Fruit fly (Drosophila melanogaster) whole organism, wandering third instar larva: ENCODE measurements around the gene alt.

Experiments
- HLH106 ChIP-seq: fragments of 200-800 bp; optimal IDR thresholded peaks from 3 replicates; lab custom pipeline; 2019; ENCODE audit warnings: missing biosample characterization, mild to moderate bottlenecking, missing genetic modification characterization, moderate library complexity
- Rel ChIP-seq, 2 experiments: fragments of 200-800 bp; sonication (Bioruptor generic) in 1 of 2; optimal IDR thresholded peaks; 2 replicates in 1 of 2; 3 replicates in 1 of 2; lab custom pipeline; 2016 to 2019; ENCODE audit warnings: mild to moderate bottlenecking in 2 of 2, missing biosample characterization in 2 of 2, missing genetic modification characterization in 2 of 2, moderate library complexity in 1 of 2
- pan ChIP-seq: fragments of >200 bp; optimal IDR thresholded peaks from 2 replicates; lab custom pipeline; 2017
- psq ChIP-seq: fragments of 200-800 bp; sonication (Bioruptor generic); optimal IDR thresholded peaks from 3 replicates; lab custom pipeline; 2017; ENCODE audit warnings: missing biosample characterization, mild to moderate bottlenecking, missing genetic modification characterization, moderate library complexity
- sage ChIP-seq: fragments of 200-800 bp; sonication (Bioruptor generic); optimal IDR thresholded peaks from 2 replicates; lab custom pipeline; 2016; ENCODE audit warnings: missing biosample characterization, mild to moderate bottlenecking, missing genetic modification characterization
- sv ChIP-seq: fragments of 200-800 bp; sonication (Bioruptor generic); optimal IDR thresholded peaks from 3 replicates; lab custom pipeline; 2016; ENCODE audit warnings: missing biosample characterization, missing genetic modification characterization
- usp ChIP-seq: fragments of >200 bp; optimal IDR thresholded peaks from 2 replicates; lab custom pipeline; 2017; ENCODE audit warnings: missing biosample characterization, missing genetic modification characterization

dm6 chr3R:17703691-17704537, 21.6 kb upstream of the alt start:
- TF ChIP-seq HLH106 (tag; lab: Kevin White, UChicago) = peak; percentile 99
- TF ChIP-seq pan (lab: Kevin White, UChicago) = no peak
- TF ChIP-seq sage = peak; percentile 99
- TF ChIP-seq sv (GFP tag; lab: Kevin White, UChicago) = peak; percentile 99
- peak; percentile 99 for TF ChIP-seq psq (GFP tag; lab: Kevin White, UChicago)
- TF ChIP-seq Rel (GFP tag; optimal IDR thresholded peaks at IDR 0.05; lab: Kevin White, UChicago) = peak; percentile 99
- TF ChIP-seq Rel (tag; optimal IDR thresholded peaks at IDR 0.05; lab: Kevin White, UChicago) = peak; percentile 89
- peak; percentile 38 for TF ChIP-seq usp (GFP tag; lab: Kevin White, UChicago)
